Fruit fly (Drosophila melanogaster) whole organism, embryonic: ENCODE data around the gene CG13671.

Experiments
- Aef1 ChIP-seq: fragments of 200-800 bp; sonication (Bioruptor generic); IDR thresholded peaks from 3 replicates; pipeline ENCODE4 v1.3.6; 2022; ENCODE audit warnings: missing biosample characterization, missing genetic modification characterization
- CG10147 ChIP-seq: fragments of 200-800 bp; sonication (Bioruptor generic); optimal IDR thresholded peaks from 2 replicates; lab custom pipeline; 2019; ENCODE audit warnings: missing biosample characterization, mild to moderate bottlenecking, missing genetic modification characterization, moderate library complexity
- CG11093 ChIP-seq: fragments of 200-800 bp; sonication (Bioruptor generic); IDR thresholded peaks from 3 replicates; pipeline ENCODE4 v1.3.6; 2022; ENCODE audit warnings: missing biosample characterization, missing genetic modification characterization
- CG12769 ChIP-seq: fragments of 200-800 bp; sonication (Bioruptor generic); optimal IDR thresholded peaks from 2 replicates; lab custom pipeline; 2019; ENCODE audit warnings: missing biosample characterization, mild to moderate bottlenecking, missing genetic modification characterization, moderate library complexity
- CG12942 ChIP-seq: fragments of 200-800 bp; sonication (Bioruptor generic); optimal IDR thresholded peaks from 3 replicates; lab custom pipeline; 2016; ENCODE audit warnings: missing biosample characterization, missing genetic modification characterization
- CG17186 ChIP-seq: fragments of 200-800 bp; sonication (Bioruptor generic); optimal IDR thresholded peaks from 3 replicates; lab custom pipeline; 2017; ENCODE audit warnings: missing biosample characterization, missing genetic modification reagents, missing genetic modification characterization
- CG17385 ChIP-seq: fragments of 200-800 bp; sonication (Bioruptor generic); optimal IDR thresholded peaks from 3 replicates; lab custom pipeline; 2018; ENCODE audit warnings: missing biosample characterization, mild to moderate bottlenecking, missing genetic modification characterization
- CG2129 ChIP-seq: fragments of 200-800 bp; sonication (Bioruptor generic); IDR thresholded peaks from 2 replicates; pipeline ENCODE4 v1.3.6; 2022; ENCODE audit warnings: missing biosample characterization, missing genetic modification characterization; ENCODE audit not compliant: partially characterized antibody
- CG2199 ChIP-seq: fragments of 200-800 bp; sonication (Bioruptor generic); IDR thresholded peaks from 3 replicates; pipeline ENCODE4 v1.3.6; 2022; ENCODE audit warnings: missing biosample characterization, missing genetic modification characterization
- CG3065 ChIP-seq: fragments of 200-800 bp; sonication (Bioruptor generic); optimal IDR thresholded peaks from 2 replicates; lab custom pipeline; 2016; ENCODE audit warnings: missing biosample characterization, missing genetic modification characterization
- CG31224 ChIP-seq: fragments of 200-800 bp; sonication (Bioruptor generic); IDR thresholded peaks from 2 replicates; pipeline ENCODE4 v1.3.6; 2022; ENCODE audit warnings: missing biosample characterization, missing genetic modification characterization
- CG32532 ChIP-seq: fragments of 200-800 bp; sonication (Bioruptor generic); IDR thresholded peaks from 2 replicates; pipeline ENCODE4 v1.3.6; 2022; ENCODE audit warnings: missing biosample characterization, missing genetic modification characterization
- CG3281 ChIP-seq: fragments of 200-800 bp; sonication (Bioruptor generic); optimal IDR thresholded peaks from 3 replicates; lab custom pipeline; 2017; ENCODE audit warnings: missing biosample characterization, mild to moderate bottlenecking, missing genetic modification characterization
- CG6813 ChIP-seq: fragments of 200-800 bp; sonication (Bioruptor generic); optimal IDR thresholded peaks from 2 replicates; lab custom pipeline; 2017; ENCODE audit warnings: missing biosample characterization, missing genetic modification characterization, mild to moderate bottlenecking, moderate library complexity, missing genetic modification reagents
- CG7271 ChIP-seq: fragments of 200-800 bp; sonication (Bioruptor generic); optimal IDR thresholded peaks from 2 replicates; lab custom pipeline; 2018; ENCODE audit warnings: missing biosample characterization, mild to moderate bottlenecking, missing genetic modification characterization, moderate library complexity
- CG9437 ChIP-seq: fragments of 200-800 bp; sonication (Bioruptor generic); optimal IDR thresholded peaks from 2 replicates; lab custom pipeline; 2018; ENCODE audit warnings: missing biosample characterization, mild to moderate bottlenecking, missing genetic modification characterization
- CG9727 ChIP-seq: fragments of 200-800 bp; sonication (Bioruptor generic); optimal IDR thresholded peaks from 3 replicates; lab custom pipeline; 2017; ENCODE audit warnings: missing biosample characterization, mild to moderate bottlenecking, missing genetic modification characterization
- Camta ChIP-seq: fragments of 200-800 bp; sonication (Bioruptor generic); optimal IDR thresholded peaks from 2 replicates; lab custom pipeline; 2016; ENCODE audit warnings: missing biosample characterization, missing genetic modification characterization
- D19A ChIP-seq: fragments of 200-800 bp; optimal IDR thresholded peaks from 3 replicates; lab custom pipeline; 2019; ENCODE audit warnings: missing biosample characterization, mild to moderate bottlenecking, missing genetic modification characterization, moderate library complexity
- Dbx ChIP-seq: fragments of 200-800 bp; sonication (Bioruptor generic); IDR thresholded peaks from 3 replicates; pipeline ENCODE4 v1.3.6; 2022; ENCODE audit warnings: missing biosample characterization, missing genetic modification characterization
- Dip3 ChIP-seq: fragments of 200-800 bp; sonication (Bioruptor generic); optimal IDR thresholded peaks from 3 replicates; lab custom pipeline; 2016; ENCODE audit warnings: missing biosample characterization, missing genetic modification characterization
- Dref ChIP-seq: fragments of 200-800 bp; sonication (Bioruptor generic); IDR thresholded peaks from 2 replicates; pipeline ENCODE4 v1.3.6; 2022; ENCODE audit warnings: missing biosample characterization, missing genetic modification characterization
- E2f2 ChIP-seq: fragments of 200-800 bp; sonication (Bioruptor generic); IDR thresholded peaks from 2 replicates; pipeline ENCODE4 v1.3.6; 2022; ENCODE audit warnings: missing biosample characterization, missing genetic modification characterization
- ERR ChIP-seq: fragments of 200-800 bp; sonication (Bioruptor generic); optimal IDR thresholded peaks from 2 replicates; lab custom pipeline; 2016; ENCODE audit warnings: missing biosample characterization, missing genetic modification characterization
- Gsc ChIP-seq: fragments of 200-800 bp; sonication (Bioruptor generic); IDR thresholded peaks from 2 replicates; pipeline ENCODE4 v1.3.6; 2022; ENCODE audit warnings: missing biosample characterization, missing genetic modification characterization
- Lpt ChIP-seq: fragments of >200 bp; optimal IDR thresholded peaks from 2 replicates; lab custom pipeline; 2018; ENCODE audit warnings: missing biosample characterization, missing genetic modification characterization
- MBD-R2 ChIP-seq: fragments of 200-800 bp; sonication (Bioruptor generic); IDR thresholded peaks from 2 replicates; pipeline ENCODE4 v1.3.6; 2022; ENCODE audit warnings: missing biosample characterization, missing genetic modification characterization
- Meics ChIP-seq: fragments of 200-800 bp; sonication (Bioruptor generic); optimal IDR thresholded peaks from 2 replicates; lab custom pipeline; 2017; ENCODE audit warnings: missing biosample characterization, mild to moderate bottlenecking, missing genetic modification characterization
- NFAT ChIP-seq: fragments of 200-800 bp; sonication (Bioruptor generic); IDR thresholded peaks from 2 replicates; pipeline ENCODE4 v1.3.6; 2022; ENCODE audit warnings: missing biosample characterization, missing genetic modification characterization
- NK7.1 ChIP-seq: fragments of 200-800 bp; sonication (Bioruptor generic); optimal IDR thresholded peaks from 3 replicates; lab custom pipeline; 2016; ENCODE audit warnings: missing biosample characterization, missing genetic modification characterization
- Ptx1 ChIP-seq: fragments of 200-800 bp; sonication (Bioruptor generic); IDR thresholded peaks from 2 replicates; pipeline ENCODE4 v1.3.6; 2022; ENCODE audit warnings: missing biosample characterization, missing genetic modification characterization
- cas ChIP-seq: fragments of 200-800 bp; sonication (Bioruptor generic); IDR thresholded peaks from 2 replicates; pipeline ENCODE4 v1.3.6; 2022; ENCODE audit warnings: missing biosample characterization, missing genetic modification characterization
- dmrt99B ChIP-seq: fragments of 200-800 bp; sonication (Bioruptor generic); optimal IDR thresholded peaks from 2 replicates; lab custom pipeline; 2018; ENCODE audit warnings: missing biosample characterization, mild to moderate bottlenecking, missing genetic modification characterization, moderate library complexity
- emc ChIP-seq: fragments of 200-800 bp; sonication (Bioruptor generic); optimal IDR thresholded peaks from 2 replicates; lab custom pipeline; 2016; ENCODE audit warnings: missing biosample characterization, missing genetic modification characterization
- gce ChIP-seq: fragments of 200-800 bp; sonication (Bioruptor generic); IDR thresholded peaks from 3 replicates; pipeline ENCODE4 v1.3.6; 2022; ENCODE audit warnings: missing biosample characterization, missing genetic modification characterization
- ind ChIP-seq: fragments of 200-800 bp; sonication (Bioruptor generic); optimal IDR thresholded peaks from 3 replicates; lab custom pipeline; 2016; ENCODE audit warnings: missing biosample characterization, missing genetic modification characterization
- inv ChIP-seq: fragments of 200-800 bp; sonication (Bioruptor generic); IDR thresholded peaks from 2 replicates; pipeline ENCODE4 v1.3.6; 2022; ENCODE audit warnings: missing biosample characterization, missing genetic modification characterization; ENCODE audit not compliant: partially characterized antibody
- kah ChIP-seq: fragments of 200-800 bp; sonication (Bioruptor generic); optimal IDR thresholded peaks from 2 replicates; lab custom pipeline; 2018; ENCODE audit warnings: missing biosample characterization, mild to moderate bottlenecking, missing genetic modification characterization
- lab ChIP-seq: fragments of 200-800 bp; sonication (Bioruptor generic); optimal IDR thresholded peaks from 3 replicates; lab custom pipeline; 2017; ENCODE audit warnings: missing biosample characterization, missing genetic modification characterization, mild to moderate bottlenecking, moderate library complexity, missing genetic modification reagents
- lmd ChIP-seq: fragments of 200-800 bp; sonication (Bioruptor generic); IDR thresholded peaks from 2 replicates; pipeline ENCODE4 v1.3.6; 2022; ENCODE audit warnings: missing biosample characterization, missing genetic modification characterization
- pho ChIP-seq: fragments of 200-800 bp; sonication (Bioruptor generic); optimal IDR thresholded peaks from 2 replicates; lab custom pipeline; 2016; ENCODE audit warnings: missing biosample characterization, missing genetic modification characterization
- sima ChIP-seq: fragments of 200-800 bp; sonication (Bioruptor generic); optimal IDR thresholded peaks from 2 replicates; lab custom pipeline; 2016; ENCODE audit warnings: missing biosample characterization, missing genetic modification characterization
- sisA ChIP-seq: fragments of 200-800 bp; sonication (Bioruptor generic); IDR thresholded peaks from 2 replicates; pipeline ENCODE4 v1.3.6; 2022; ENCODE audit warnings: missing biosample characterization, missing genetic modification characterization
- slbo ChIP-seq: fragments of 200-800 bp; sonication (Bioruptor generic); IDR thresholded peaks from 2 replicates; pipeline ENCODE4 v1.3.6; 2022; ENCODE audit warnings: missing biosample characterization, missing genetic modification characterization
- sna ChIP-seq: fragments of 200-800 bp; sonication (Bioruptor generic); IDR thresholded peaks from 2 replicates; pipeline ENCODE4 v1.3.6; 2022; ENCODE audit warnings: missing biosample characterization, missing genetic modification characterization; ENCODE audit not compliant: partially characterized antibody
- sob ChIP-seq: fragments of 200-800 bp; sonication (Bioruptor generic); IDR thresholded peaks from 2 replicates; pipeline ENCODE4 v1.3.6; 2022; ENCODE audit warnings: missing biosample characterization, missing genetic modification characterization
- tin ChIP-seq: fragments of 200-800 bp; sonication (Bioruptor generic); optimal IDR thresholded peaks from 3 replicates; lab custom pipeline; 2016; ENCODE audit warnings: missing biosample characterization, missing genetic modification characterization
- toy ChIP-seq: fragments of 200-800 bp; sonication (Bioruptor generic); IDR thresholded peaks from 2 replicates; pipeline ENCODE4 v1.3.6; 2022; ENCODE audit warnings: missing biosample characterization, missing genetic modification characterization
- twi ChIP-seq: fragments of 200-800 bp; optimal IDR thresholded peaks from 2 replicates; lab custom pipeline; 2019; ENCODE audit warnings: missing biosample characterization, mild to moderate bottlenecking, missing genetic modification characterization, moderate library complexity
- z ChIP-seq: fragments of 200-800 bp; sonication (Bioruptor generic); IDR thresholded peaks from 3 replicates; pipeline ENCODE4 v1.3.6; 2022; ENCODE audit warnings: missing biosample characterization, missing genetic modification characterization

CG13671 gene

DNA sequence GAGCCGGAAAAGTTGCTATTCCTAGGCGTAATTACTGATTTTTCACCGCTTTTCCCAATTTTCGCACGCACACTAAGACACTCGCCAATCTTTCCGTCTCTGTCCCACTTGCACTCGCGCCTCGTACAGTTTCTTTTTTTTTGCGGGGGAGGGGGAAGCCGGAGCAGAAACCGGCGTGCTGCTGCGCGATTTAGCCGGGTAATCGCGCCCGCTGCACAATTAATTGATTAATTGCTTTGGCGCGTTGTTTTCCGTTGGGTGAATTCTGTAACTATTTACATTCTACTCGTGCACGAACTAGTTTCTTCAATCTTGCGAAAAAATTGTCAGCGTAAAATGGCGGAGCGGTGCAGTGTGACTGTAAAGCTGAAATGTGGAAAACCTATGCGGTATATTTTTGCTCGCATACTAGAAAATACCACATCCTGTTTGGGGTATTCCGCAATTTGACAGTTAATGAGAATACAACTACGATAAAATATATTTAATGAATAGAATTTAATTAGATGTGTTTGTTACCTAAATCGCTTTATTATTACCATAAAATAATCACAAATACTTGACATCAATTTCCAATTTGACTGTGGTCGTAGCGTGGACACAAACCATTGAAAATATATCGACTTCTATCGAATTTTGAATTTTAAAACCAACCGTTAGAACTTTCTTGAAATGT, 15.4 kb downstream of the CG13671 start, which contains the start of gene Cpsf6 (continued):
- TF ChIP-seq CG6813 (GFP tag; lab: Kevin White, UChicago) (no peak), CG2129 (GFP tag; lab: Robert Waterston, UW) (no peak), CG3065 (GFP tag; lab: Kevin White, UChicago) (peak; percentile 1), D19A (tag; lab: Kevin White, UChicago) (peak; percentile 37), CG7271 (tag; lab: Kevin White, UChicago) (peak; percentile 42), CG11093 (GFP tag; lab: Robert Waterston, UW) (peak; percentile 42; the same call in 1 of the 3 replicates), twi (tag; lab: Kevin White, UChicago) (no peak), CG12769 (tag; lab: Kevin White, UChicago) (peak; percentile 78), sna (no peak), Dbx (GFP tag; lab: Robert Waterston, UW) (0 out of 3 replicates have a peak, but pooled peaks have one; percentile 51), CG31224 (peak; percentile 53), CG17385 (GFP tag; lab: Kevin White, UChicago) (peak; percentile 39), Ptx1 (GFP tag; lab: Robert Waterston, UW) (peak; percentile 54), MBD-R2 (GFP tag; lab: Robert Waterston, UW) (peak; percentile 34; the same call in 1 of the 2 replicates), sisA (GFP tag; lab: Robert Waterston, UW) (peak; percentile 23; the same call in 1 of the 2 replicates), Dref (peak; percentile 76), Aef1 (GFP tag; lab: Robert Waterston, UW) (no peak), kah (GFP tag; lab: Kevin White, UChicago) (no peak), tin (GFP tag; lab: Kevin White, UChicago) (peak; percentile 63), E2f2 (GFP tag; lab: Robert Waterston, UW) (peak; percentile 79), NK7.1 (GFP tag; lab: Kevin White, UChicago) (no peak), CG32532 (GFP tag; lab: Robert Waterston, UW) (peak; percentile 72), CG9727 (GFP tag; lab: Kevin White, UChicago) (peak; percentile 48), sob (GFP tag; lab: Robert Waterston, UW) (peak; percentile 58), sima (GFP tag; lab: Kevin White, UChicago) (no peak), emc (GFP tag; lab: Kevin White, UChicago) (no peak), inv (GFP tag; lab: Robert Waterston, UW) (no peak; the same call in 1 of the 2 replicates), toy (GFP tag; lab: Robert Waterston, UW) (no peak), CG12942 (GFP tag; lab: Kevin White, UChicago) (peak; percentile 57), NFAT (GFP tag; lab: Robert Waterston, UW) (no peak; the same call in 1 of the 2 replicates), Dip3 (GFP tag; lab: Kevin White, UChicago) (peak; percentile 2), Camta (peak; percentile 9), ind (GFP tag; lab: Kevin White, UChicago) (peak; percentile 56), CG17186 (peak; percentile 54), z (no peak), gce (GFP tag; lab: Robert Waterston, UW) (0 out of 3 replicates have a peak, but pooled peaks have one; percentile 19), cas (GFP tag; lab: Robert Waterston, UW) (peak; percentile 54; the same call in 1 of the 2 replicates), lmd (GFP tag; lab: Robert Waterston, UW) (peak; percentile 44; the same call in 1 of the 2 replicates), Gsc (GFP tag; lab: Robert Waterston, UW) (no peak), CG9437 (GFP tag; lab: Kevin White, UChicago) (peak; percentile 6), Lpt (GFP tag; lab: Kevin White, UChicago) (no peak), Meics (no peak), CG10147 (GFP tag; lab: Kevin White, UChicago) (peak; percentile 44), CG3281 (peak; percentile 19), dmrt99B (tag; lab: Kevin White, UChicago) (peak; percentile 41), lab (GFP tag; lab: Kevin White, UChicago) (peak; percentile 63), slbo (GFP tag; lab: Robert Waterston, UW) (peak; percentile 80), ERR (GFP tag; lab: Kevin White, UChicago) (no peak), pho (GFP tag; lab: Kevin White, UChicago) (peak; percentile 46), CG2199 (no peak)
